Worm (Caenorhabditis elegans): ENCODE data around the gene dct-16.

ce11 chrV:20517005-20517404 lies 18.1 kb upstream of the dct-16 start:
- TF ChIP-seq elt-3 (tag; optimal IDR thresholded peaks at IDR 0.05): no peak
- no peak for TF ChIP-seq nhr-76 (tag; optimal IDR thresholded peaks at IDR 0.05)
- no peak for TF ChIP-seq nhr-28 (tag; optimal IDR thresholded peaks at IDR 0.05)
- TF ChIP-seq unc-39 (tag; optimal IDR thresholded peaks at IDR 0.05): no peak
- TF ChIP-seq ztf-11 (tag; optimal IDR thresholded peaks at IDR 0.05): no peak
- no peak for TF ChIP-seq zip-8 (tag; optimal IDR thresholded peaks at IDR 0.05)
- TF ChIP-seq sptf-1 (tag; optimal IDR thresholded peaks at IDR 0.05): no peak
- no peak for TF ChIP-seq snpc-4 (tag; optimal IDR thresholded peaks at IDR 0.05)
- TF ChIP-seq lin-13 (tag; optimal IDR thresholded peaks at IDR 0.05): no peak
- no peak for TF ChIP-seq lsy-2 (tag; optimal IDR thresholded peaks at IDR 0.05)
- no peak for TF ChIP-seq unc-62 (GFP tag; optimal IDR thresholded peaks at IDR 0.05)
- TF ChIP-seq nhr-237 (tag; optimal IDR thresholded peaks at IDR 0.05): no peak
- no peak for TF ChIP-seq mep-1 (tag; optimal IDR thresholded peaks at IDR 0.05)

Data from whole organism, mixed stage, embryonic.